Worm (Caenorhabditis elegans): Measurements from ENCODE around the gene best-13.
"Not testable (repeated sequence)": the region's sequence is repeated elsewhere in the genome, so short reads cannot be mapped to it uniquely, and the experiment has no call there.

Gene best-13

DNA sequence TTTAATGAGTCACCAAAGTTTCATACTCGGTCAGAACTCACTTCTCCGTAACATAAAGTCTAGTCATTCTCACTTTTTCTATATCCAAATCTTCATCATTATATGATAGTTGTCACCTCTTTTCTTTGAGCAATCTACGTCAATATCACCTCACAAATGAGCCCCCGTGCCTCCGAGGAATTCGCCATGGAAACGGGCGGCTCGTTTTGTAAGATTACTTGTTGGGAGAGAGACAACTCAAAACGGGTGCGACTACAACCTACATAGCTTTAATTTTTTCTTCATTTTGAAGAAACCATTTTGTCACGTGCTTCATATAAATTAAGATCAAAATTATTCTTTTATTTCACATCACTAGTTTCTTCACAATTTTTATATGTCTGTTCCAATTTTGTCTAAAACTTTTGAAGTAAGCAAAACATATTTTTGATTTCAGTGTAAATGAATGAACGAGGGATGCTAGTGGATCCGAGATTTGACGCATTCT lies 24.8 kb upstream of the best-13 start, which contains the start of gene nhr-4:
nhr-4 (plus strand) TSS at position 437 of the 487 bp plus-strand sequence.
- TF ChIP-seq sox-2 (GFP tag; IDR thresholded peaks at IDR 0.05): no peak

DNA sequence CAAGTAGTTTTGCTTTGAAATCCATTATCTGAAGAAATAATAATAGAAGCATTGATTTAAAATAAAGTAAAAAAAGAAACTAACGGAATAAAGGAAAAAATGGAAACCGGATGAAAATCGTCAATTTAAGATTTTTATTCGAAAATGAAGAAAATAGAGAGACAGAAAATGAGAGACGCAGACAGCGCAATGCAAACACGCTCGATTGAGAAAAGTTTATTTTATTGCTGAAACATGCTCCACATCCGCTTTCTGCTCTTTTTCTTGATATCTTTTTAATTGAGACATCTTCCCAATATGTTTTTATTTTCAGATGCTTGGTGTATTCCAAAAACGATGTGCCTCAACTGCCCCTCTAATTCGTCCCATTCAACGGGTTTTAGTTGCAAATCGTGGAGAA lies 19.5 kb upstream of the best-13 start, which contains the start of the genes prp-18 and mccc-1:
prp-18 (minus strand) TSS at position 127 of the 400 bp plus-strand sequence.
mccc-1 (plus strand) TSS at position 314 of the 400 bp plus-strand sequence.
- TF ChIP-seq elt-4 (tag; optimal IDR thresholded peaks at IDR 0.05) (no peak), unc-42 (tag; optimal IDR thresholded peaks at IDR 0.05) (peak; percentile 86), nfya-1 (tag; optimal IDR thresholded peaks at IDR 0.05) (peak; percentile 16), ceh-31 (tag; optimal IDR thresholded peaks at IDR 0.05) (peak; percentile 44), pqm-1 (tag; optimal IDR thresholded peaks at IDR 0.05) (no peak), tbx-7 (tag; optimal IDR thresholded peaks at IDR 0.05) (no peak), unc-55 (GFP tag; optimal IDR thresholded peaks at IDR 0.05) (peak; percentile 28), odd-2 (tag; optimal IDR thresholded peaks at IDR 0.05) (no peak), dve-1 (tag; optimal IDR thresholded peaks at IDR 0.05) (peak; percentile 2), ceh-14 (tag; optimal IDR thresholded peaks at IDR 0.05) (no peak)

DNA sequence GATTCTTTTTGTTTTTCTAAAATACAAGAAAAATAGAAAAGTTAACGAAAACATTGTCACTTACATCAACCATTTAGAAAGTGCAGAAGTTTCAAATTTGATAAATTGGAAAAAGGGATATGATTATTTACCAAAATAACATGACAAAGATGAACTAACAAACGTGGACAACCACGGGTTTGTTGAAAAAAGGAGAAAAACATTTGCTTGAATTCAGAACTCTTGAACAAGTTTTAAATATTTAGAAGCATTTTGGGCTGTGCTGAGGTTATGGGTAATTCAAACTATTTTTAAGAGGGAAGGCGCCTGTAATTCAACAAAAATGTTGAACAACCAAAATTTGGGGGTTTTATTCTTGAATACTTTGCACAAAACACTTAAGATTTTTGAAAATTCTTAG lies 13.9 kb upstream of the best-13 start, which contains the start of gene ttbk-3:
ttbk-3 (minus strand) TSS at position 101 of the 400 bp plus-strand sequence.
- no peak for TF ChIP-seq ceh-14 (tag; optimal IDR thresholded peaks at IDR 0.05)

DNA sequence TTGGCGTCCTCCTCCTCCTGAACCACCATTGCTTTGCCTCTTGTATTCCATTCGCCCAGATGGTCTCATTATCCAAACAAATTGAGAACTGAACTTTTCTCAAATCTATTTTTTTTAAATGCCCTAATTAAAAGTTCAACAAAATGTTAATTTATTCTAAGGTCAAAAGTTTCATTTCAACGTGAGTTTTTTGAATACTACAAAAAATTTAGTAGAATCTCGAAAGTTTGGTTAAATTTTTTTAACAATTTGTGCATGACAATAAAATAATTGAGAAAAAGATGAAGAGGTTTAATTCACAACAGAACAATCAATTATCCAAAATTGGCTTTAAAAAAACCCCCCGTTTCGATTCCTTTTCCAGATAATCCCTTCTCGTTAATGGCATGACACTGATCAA lies 11.8 kb upstream of the best-13 start, which contains the start of gene F32B6.4:
F32B6.4 (minus strand) TSS at position 101 of the 400 bp plus-strand sequence.
- TF ChIP-seq elt-2 (tag; optimal IDR thresholded peaks at IDR 0.05): no peak
- no peak for TF ChIP-seq ref-2 (tag; optimal IDR thresholded peaks at IDR 0.05)
- no peak for TF ChIP-seq F13H6.1 (tag; optimal IDR thresholded peaks at IDR 0.05)
- TF ChIP-seq ceh-19 (GFP tag; optimal IDR thresholded peaks at IDR 0.05): no peak
- TF ChIP-seq unc-42 (tag; optimal IDR thresholded peaks at IDR 0.05): no peak
- no peak for TF ChIP-seq fkh-6 (tag; optimal IDR thresholded peaks at IDR 0.05)

DNA sequence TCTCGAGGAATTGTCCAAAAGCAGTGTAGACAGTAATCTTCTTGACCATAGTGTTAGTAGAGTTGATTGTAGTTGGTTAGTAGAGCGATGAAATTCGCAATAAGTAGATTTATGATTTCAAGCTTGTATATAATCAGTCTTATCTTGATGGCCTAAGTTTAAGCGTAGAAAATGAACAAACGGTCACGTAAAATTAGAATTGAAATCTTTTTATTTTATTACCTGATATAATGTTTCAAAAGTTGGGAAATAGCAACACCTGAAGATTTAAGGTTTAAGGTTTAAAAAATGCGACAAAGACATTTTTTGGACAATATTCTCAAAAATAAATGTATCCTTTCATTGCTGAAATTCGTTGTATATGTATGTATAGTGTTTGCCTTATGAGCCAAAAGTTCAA lies 10.1 kb upstream of the best-13 start, which contains the start of gene sss-1:
sss-1 (minus strand) TSS at position 101 of the 400 bp plus-strand sequence.
- not testable (repeated sequence) for TF ChIP-seq madf-2, pha-2, ztf-16 (tag; optimal IDR thresholded peaks at IDR 0.05)

DNA sequence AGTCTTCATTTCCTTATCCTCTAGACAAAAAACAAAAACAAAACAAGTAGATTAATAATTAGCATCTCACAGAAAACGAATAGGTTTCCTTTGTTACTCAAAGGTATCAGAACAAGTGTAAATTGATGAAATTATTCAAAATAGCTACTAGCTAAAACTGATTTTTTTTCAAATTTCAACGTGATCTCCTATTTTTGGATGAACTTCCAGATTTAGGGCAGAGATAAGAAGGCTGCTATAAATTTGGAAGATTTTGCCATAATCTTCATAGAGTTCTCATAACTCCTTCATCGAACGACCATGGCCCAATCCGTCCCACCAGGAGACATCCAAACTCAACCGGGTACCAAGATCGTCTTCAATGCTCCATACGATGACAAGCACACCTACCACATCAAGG lies 9.4 kb upstream of the best-13 start, which contains the start of gene msp-77:
msp-77 (plus strand) TSS at position 301 of the 400 bp plus-strand sequence.
- not testable (repeated sequence) for TF ChIP-seq hlh-13 (GFP tag; optimal IDR thresholded peaks at IDR 0.05); ceh-6 (GFP tag; optimal IDR thresholded peaks at IDR 0.05); unc-3 (GFP tag; conservative IDR thresholded peaks at IDR 0.05); unc-3 (tag; optimal IDR thresholded peaks at IDR 0.05)

DNA sequence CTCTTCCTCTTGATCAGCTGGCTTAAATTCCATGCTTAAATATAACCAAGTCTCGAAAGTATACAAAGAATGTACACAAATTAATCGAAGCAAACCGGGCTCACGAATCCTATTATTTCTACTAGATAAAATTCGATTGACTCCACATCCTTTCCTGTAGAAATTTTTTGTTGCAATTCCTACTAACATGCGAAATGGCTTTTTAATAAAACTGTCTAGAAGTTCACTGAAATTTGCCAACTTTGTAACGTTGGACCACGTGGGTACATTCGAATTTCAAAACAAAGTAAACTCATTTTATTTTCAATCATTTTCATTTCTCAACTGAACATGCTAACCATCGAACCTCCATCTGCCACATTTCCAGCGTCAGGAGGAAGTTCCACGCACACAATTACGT lies 8.6 kb upstream of the best-13 start, which contains the start of gene ssp-32:
ssp-32 (plus strand) TSS at position 301 of the 400 bp plus-strand sequence.
- TF ChIP-seq unc-3 (GFP tag; conservative IDR thresholded peaks at IDR 0.05) (no peak), unc-3 (tag; optimal IDR thresholded peaks at IDR 0.05) (no peak), tbx-7 (tag; optimal IDR thresholded peaks at IDR 0.05) (no peak), Y22D7AL.16 (tag; optimal IDR thresholded peaks at IDR 0.05) (no peak), lim-6 (tag; optimal IDR thresholded peaks at IDR 0.05) (no peak), pros-1 (tag; optimal IDR thresholded peaks at IDR 0.05) (no peak), hlh-13 (GFP tag; optimal IDR thresholded peaks at IDR 0.05) (no peak), tbx-2 (tag; optimal IDR thresholded peaks at IDR 0.05) (no peak), ztf-16 (tag; optimal IDR thresholded peaks at IDR 0.05) (no peak), pqm-1 (tag; optimal IDR thresholded peaks at IDR 0.05) (no peak), eyg-1 (tag; optimal IDR thresholded peaks at IDR 0.05) (no peak), hlh-6 (tag; optimal IDR thresholded peaks at IDR 0.05) (no peak), zip-5 (tag; optimal IDR thresholded peaks at IDR 0.05) (no peak), fax-1 (tag; optimal IDR thresholded peaks at IDR 0.05) (no peak)
